Fruit fly (Drosophila melanogaster) whole organism, pupa: ENCODE results near the gene IntS10.

Source experiments
- CG10348 ChIP-seq: fragments of 200-800 bp; sonication (Bioruptor generic); IDR thresholded peaks from 2 replicates; pipeline ENCODE4 v1.3.6; 2022; ENCODE audit warnings: missing biosample characterization, missing genetic modification characterization
- CG12605 ChIP-seq: fragments of 200-800 bp; sonication (Bioruptor generic); IDR thresholded peaks from 2 replicates; pipeline ENCODE4 v1.3.6; 2022; ENCODE audit warnings: missing biosample characterization, missing genetic modification characterization
- CG13204 ChIP-seq: fragments of 200-800 bp; sonication (Bioruptor generic); optimal IDR thresholded peaks from 2 replicates; lab custom pipeline; 2018; ENCODE audit warnings: missing biosample characterization, mild to moderate bottlenecking, missing genetic modification characterization, moderate library complexity
- CG15710 ChIP-seq: fragments of 200-800 bp; sonication (Bioruptor generic); optimal IDR thresholded peaks from 2 replicates; lab custom pipeline; 2018; ENCODE audit warnings: missing biosample characterization, mild to moderate bottlenecking, missing genetic modification characterization, moderate library complexity
- CG4496 ChIP-seq: fragments of 200-800 bp; sonication (Bioruptor generic); IDR thresholded peaks from 3 replicates; pipeline ENCODE4 v1.3.6; 2022; ENCODE audit warnings: missing biosample characterization, missing genetic modification characterization
- CG8159 ChIP-seq: fragments of 200-800 bp; sonication (Bioruptor generic); optimal IDR thresholded peaks from 3 replicates; lab custom pipeline; 2018; ENCODE audit warnings: missing biosample characterization, mild to moderate bottlenecking, missing genetic modification characterization, moderate library complexity
- CG8301 ChIP-seq: fragments of 200-800 bp; sonication (Bioruptor generic); optimal IDR thresholded peaks from 2 replicates; lab custom pipeline; 2018; ENCODE audit warnings: missing biosample characterization, mild to moderate bottlenecking, missing genetic modification characterization
- CG9948 ChIP-seq: fragments of 200-800 bp; sonication (Bioruptor generic); optimal IDR thresholded peaks from 2 replicates; lab custom pipeline; 2018; ENCODE audit warnings: missing biosample characterization, mild to moderate bottlenecking, missing genetic modification characterization, moderate library complexity
- EcR ChIP-seq: fragments of 200-800 bp; sonication (Bioruptor generic); optimal IDR thresholded peaks from 3 replicates; lab custom pipeline; 2019; ENCODE audit warnings: missing biosample characterization, missing genetic modification characterization, mild to moderate bottlenecking, moderate library complexity, missing genetic modification reagents
- Ets98B ChIP-seq: fragments of 200-800 bp; sonication (Bioruptor generic); IDR thresholded peaks from 2 replicates; pipeline ENCODE4 v1.3.6; 2022; ENCODE audit warnings: missing biosample characterization, missing genetic modification characterization
- Pif1A ChIP-seq: fragments of 200-800 bp; sonication (Bioruptor generic); optimal IDR thresholded peaks from 3 replicates; lab custom pipeline; 2016; ENCODE audit warnings: missing biosample characterization, missing genetic modification characterization
- Snoo ChIP-seq: fragments of 200-800 bp; sonication (Bioruptor generic); optimal IDR thresholded peaks from 3 replicates; lab custom pipeline; 2017; ENCODE audit warnings: missing biosample characterization, mild to moderate bottlenecking, missing genetic modification characterization, inconsistent platforms
- fd96Ca ChIP-seq: fragments of 200-800 bp; sonication (Bioruptor generic); IDR thresholded peaks from 3 replicates; pipeline ENCODE4 v1.3.6; 2022; ENCODE audit warnings: missing biosample characterization, missing genetic modification characterization
- gl ChIP-seq: fragments of 200-800 bp; sonication (Bioruptor generic); optimal IDR thresholded peaks from 2 replicates; lab custom pipeline; 2018; ENCODE audit warnings: missing biosample characterization, mild to moderate bottlenecking, missing genetic modification characterization

- TF ChIP-seq EcR (no peak), CG15710 (tag; lab: Kevin White, UChicago) (no peak), Snoo (tag; lab: Kevin White, UChicago) (no peak), CG8301 (tag; lab: Kevin White, UChicago) (no peak), CG12605 (GFP tag; lab: Robert Waterston, UW) (no peak), CG8159 (tag; lab: Kevin White, UChicago) (no peak), Ets98B (GFP tag; lab: Robert Waterston, UW) (no peak), CG13204 (no peak), CG4496 (GFP tag; lab: Robert Waterston, UW) (no peak), CG9948 (tag; lab: Kevin White, UChicago) (no peak), Pif1A (GFP tag; lab: Kevin White, UChicago) (no peak), fd96Ca (GFP tag; lab: Robert Waterston, UW) (no peak), gl (tag; lab: Kevin White, UChicago) (no peak), CG10348 (GFP tag; lab: Robert Waterston, UW) (no peak)
These were observed 36.6 kb downstream of the IntS10 start for dm6 chr3L:3842981-3843701.
